Fruit fly (Drosophila melanogaster) whole organism, embryonic: Measurements from ENCODE around the gene Reepl1.

Experiments used
- Atf-2 ChIP-seq: fragments of 200-800 bp; sonication (Bioruptor generic); optimal IDR thresholded peaks from 2 replicates; lab custom pipeline; 2016; ENCODE audit warnings: missing biosample characterization, missing genetic modification characterization
- Atf6 ChIP-seq: fragments of 200-800 bp; sonication (Bioruptor generic); IDR thresholded peaks from 2 replicates; pipeline ENCODE4 v1.3.6; 2022; ENCODE audit warnings: missing biosample characterization, missing genetic modification characterization
- CG10565 ChIP-seq: fragments of 200-800 bp; sonication (Bioruptor generic); optimal IDR thresholded peaks from 3 replicates; lab custom pipeline; 2016; ENCODE audit warnings: missing biosample characterization, mild to moderate bottlenecking, missing genetic modification characterization
- CG10959 ChIP-seq: fragments of 200-800 bp; sonication (Bioruptor generic); IDR thresholded peaks from 2 replicates; pipeline ENCODE4 v1.3.6; 2022; ENCODE audit warnings: missing biosample characterization, missing genetic modification characterization
- CG11398 ChIP-seq: fragments of 200-800 bp; sonication (Bioruptor generic); optimal IDR thresholded peaks from 2 replicates; lab custom pipeline; 2016; ENCODE audit warnings: missing biosample characterization, missing genetic modification characterization
- CG11560 ChIP-seq: fragments of 200-800 bp; sonication (Bioruptor generic); IDR thresholded peaks from 3 replicates; pipeline ENCODE4 v1.3.6; 2022; ENCODE audit warnings: missing biosample characterization, missing genetic modification characterization
- CG13424 ChIP-seq: fragments of 200-800 bp; sonication (Bioruptor generic); optimal IDR thresholded peaks from 2 replicates; lab custom pipeline; 2019; ENCODE audit warnings: missing biosample characterization, mild to moderate bottlenecking, missing genetic modification characterization, moderate library complexity
- CG14710 ChIP-seq: fragments of 200-800 bp; sonication (Bioruptor generic); optimal IDR thresholded peaks from 3 replicates; lab custom pipeline; 2019; ENCODE audit warnings: missing biosample characterization, mild to moderate bottlenecking, missing genetic modification characterization, moderate library complexity
- CG17802 ChIP-seq: fragments of 200-800 bp; sonication (Bioruptor generic); optimal IDR thresholded peaks from 2 replicates; lab custom pipeline; 2018; ENCODE audit warnings: missing biosample characterization, mild to moderate bottlenecking, missing genetic modification characterization, moderate library complexity
- CG18599 ChIP-seq: fragments of 200-800 bp; sonication (Bioruptor generic); optimal IDR thresholded peaks from 3 replicates; lab custom pipeline; 2017; ENCODE audit warnings: missing biosample characterization, missing genetic modification characterization, mild to moderate bottlenecking, moderate library complexity, missing genetic modification reagents
- CG2120 ChIP-seq: fragments of 200-800 bp; sonication (Bioruptor generic); optimal IDR thresholded peaks from 3 replicates; lab custom pipeline; 2016; ENCODE audit warnings: missing biosample characterization, missing genetic modification characterization
- CG30403 ChIP-seq: fragments of 200-800 bp; sonication (Bioruptor generic); optimal IDR thresholded peaks from 3 replicates; lab custom pipeline; 2016; ENCODE audit warnings: missing biosample characterization, missing genetic modification characterization
- CG3163 ChIP-seq: fragments of 200-800 bp; sonication (Bioruptor generic); optimal IDR thresholded peaks from 3 replicates; lab custom pipeline; 2016; ENCODE audit warnings: missing biosample characterization, missing genetic modification characterization
- CG34224 ChIP-seq: fragments of 200-800 bp; sonication (Bioruptor generic); IDR thresholded peaks from 3 replicates; pipeline ENCODE4 v1.3.6; 2022; ENCODE audit warnings: missing biosample characterization, missing genetic modification characterization; ENCODE audit not compliant: partially characterized antibody
- CG4820 ChIP-seq: fragments of 200-800 bp; sonication (Bioruptor generic); optimal IDR thresholded peaks from 3 replicates; lab custom pipeline; 2016; ENCODE audit warnings: missing biosample characterization, missing genetic modification characterization
- CG7271 ChIP-seq: fragments of 200-800 bp; sonication (Bioruptor generic); optimal IDR thresholded peaks from 2 replicates; lab custom pipeline; 2018; ENCODE audit warnings: missing biosample characterization, mild to moderate bottlenecking, missing genetic modification characterization, moderate library complexity
- CG8089 ChIP-seq: fragments of 200-800 bp; sonication (Bioruptor generic); optimal IDR thresholded peaks from 3 replicates; lab custom pipeline; 2016; ENCODE audit warnings: missing biosample characterization, missing genetic modification characterization
- D ChIP-seq, 2 experiments: fragments of 200-800 bp in 1 of 2; fragments of >200 bp in 1 of 2; sonication (Bioruptor generic) in 1 of 2; optimal IDR thresholded peaks; 2 replicates in 1 of 2; 3 replicates in 1 of 2; lab custom pipeline; 2017; ENCODE audit warnings: mild to moderate bottlenecking in 1 of 2, missing biosample characterization in 1 of 2, missing genetic modification characterization in 1 of 2, missing genetic modification reagents in 1 of 2
- Dip2 ChIP-seq: fragments of 200-800 bp; sonication (Bioruptor generic); IDR thresholded peaks from 2 replicates; pipeline ENCODE4 v1.3.6; 2022; ENCODE audit warnings: missing biosample characterization, missing genetic modification characterization
- Fer3 ChIP-seq: fragments of 200-800 bp; sonication (Bioruptor generic); optimal IDR thresholded peaks from 2 replicates; lab custom pipeline; 2018; ENCODE audit warnings: missing biosample characterization, mild to moderate bottlenecking, missing genetic modification characterization, moderate library complexity
- Gsc ChIP-seq: fragments of 200-800 bp; sonication (Bioruptor generic); IDR thresholded peaks from 2 replicates; pipeline ENCODE4 v1.3.6; 2022; ENCODE audit warnings: missing biosample characterization, missing genetic modification characterization
- Hand ChIP-seq: fragments of 200-800 bp; sonication (Bioruptor generic); optimal IDR thresholded peaks from 2 replicates; lab custom pipeline; 2017; ENCODE audit warnings: mild to moderate bottlenecking, missing biosample characterization, missing genetic modification reagents, missing genetic modification characterization
- Hey ChIP-seq: fragments of 200-800 bp; sonication (Bioruptor generic); optimal IDR thresholded peaks from 3 replicates; lab custom pipeline; 2018; ENCODE audit warnings: missing biosample characterization, mild to moderate bottlenecking, missing genetic modification characterization
- Hr39 ChIP-seq: fragments of >200 bp; optimal IDR thresholded peaks from 2 replicates; lab custom pipeline; 2017
- Mad ChIP-seq: fragments of 200-800 bp; sonication (Bioruptor generic); optimal IDR thresholded peaks from 2 replicates; lab custom pipeline; 2016; ENCODE audit warnings: missing biosample characterization, missing genetic modification characterization
- Med ChIP-seq: fragments of 200-800 bp; sonication (Bioruptor generic); peaks from one replicate; lab custom pipeline; 2016; ENCODE audit warnings: missing biosample characterization, missing genetic modification characterization, mild to moderate bottlenecking, inconsistent platforms, moderate library complexity
- Meics ChIP-seq: fragments of 200-800 bp; sonication (Bioruptor generic); optimal IDR thresholded peaks from 2 replicates; lab custom pipeline; 2017; ENCODE audit warnings: missing biosample characterization, mild to moderate bottlenecking, missing genetic modification characterization
- NFAT ChIP-seq: fragments of 200-800 bp; sonication (Bioruptor generic); IDR thresholded peaks from 2 replicates; pipeline ENCODE4 v1.3.6; 2022; ENCODE audit warnings: missing biosample characterization, missing genetic modification characterization
- Nf-YC ChIP-seq: fragments of 200-800 bp; optimal IDR thresholded peaks from 3 replicates; lab custom pipeline; 2019; ENCODE audit warnings: missing biosample characterization, mild to moderate bottlenecking, missing genetic modification characterization, moderate library complexity
- Ravus ChIP-seq: fragments of 200-800 bp; sonication (Bioruptor generic); IDR thresholded peaks from 2 replicates; pipeline ENCODE4 v1.3.6; 2022; ENCODE audit warnings: missing biosample characterization, missing genetic modification characterization
- Sin3A ChIP-seq: fragments of >200 bp; optimal IDR thresholded peaks from 2 replicates; lab custom pipeline; 2018
- Sry-β ChIP-seq: fragments of 200-800 bp; sonication (Bioruptor generic); optimal IDR thresholded peaks from 2 replicates; lab custom pipeline; 2018; ENCODE audit warnings: missing biosample characterization, mild to moderate bottlenecking, missing genetic modification characterization, moderate library complexity
- Tbp ChIP-seq: fragments of >200 bp; optimal IDR thresholded peaks from 2 replicates; lab custom pipeline; 2018; ENCODE audit warnings: missing biosample characterization, missing genetic modification characterization
- bowl ChIP-seq: fragments of 200-800 bp; sonication (Bioruptor generic); IDR thresholded peaks from 2 replicates; pipeline ENCODE4 v1.3.6; 2022; ENCODE audit warnings: missing biosample characterization, missing genetic modification characterization
- bsh ChIP-seq, 2 experiments: fragments of 200-800 bp; sonication (Bioruptor generic); optimal IDR thresholded peaks; 2 replicates each; lab custom pipeline; 2017 to 2018; ENCODE audit warnings: mild to moderate bottlenecking in 2 of 2, missing biosample characterization in 2 of 2, missing genetic modification characterization in 2 of 2, moderate library complexity in 1 of 2
- chm ChIP-seq: fragments of 200-800 bp; sonication (Bioruptor generic); IDR thresholded peaks from 2 replicates; pipeline ENCODE4 v1.3.6; 2022; ENCODE audit warnings: missing biosample characterization, missing genetic modification characterization
- dmrt11E ChIP-seq: fragments of 200-800 bp; sonication (Bioruptor generic); optimal IDR thresholded peaks from 3 replicates; lab custom pipeline; 2018; ENCODE audit warnings: missing biosample characterization, mild to moderate bottlenecking, missing genetic modification characterization, moderate library complexity
- fu2 ChIP-seq: fragments of 200-800 bp; sonication (Bioruptor generic); optimal IDR thresholded peaks from 2 replicates; lab custom pipeline; 2016; ENCODE audit warnings: missing biosample characterization, missing genetic modification characterization
- jigr1 ChIP-seq: fragments of 200-800 bp; sonication (Bioruptor generic); IDR thresholded peaks from 3 replicates; pipeline ENCODE4 v1.3.6; 2022; ENCODE audit warnings: missing biosample characterization, missing genetic modification characterization
- lilli ChIP-seq: fragments of 200-800 bp; sonication (Bioruptor generic); optimal IDR thresholded peaks from 3 replicates; lab custom pipeline; 2016; ENCODE audit warnings: missing biosample characterization, missing genetic modification characterization
- mld ChIP-seq: fragments of 200-800 bp; sonication (Bioruptor generic); IDR thresholded peaks from 3 replicates; pipeline ENCODE4 v1.3.6; 2022; ENCODE audit warnings: missing biosample characterization, missing genetic modification characterization; ENCODE audit not compliant: partially characterized antibody
- nerfin-2 ChIP-seq: fragments of 200-800 bp; sonication (Bioruptor generic); IDR thresholded peaks from 2 replicates; pipeline ENCODE4 v1.3.6; 2022; ENCODE audit warnings: missing biosample characterization, missing genetic modification characterization; ENCODE audit not compliant: partially characterized antibody
- pb ChIP-seq: fragments of 200-800 bp; sonication (Bioruptor generic); optimal IDR thresholded peaks from 3 replicates; lab custom pipeline; 2016; ENCODE audit warnings: missing biosample characterization, missing genetic modification characterization
- repo ChIP-seq: fragments of 200-800 bp; sonication (Bioruptor generic); optimal IDR thresholded peaks from 2 replicates; lab custom pipeline; 2016; ENCODE audit warnings: missing biosample characterization, missing genetic modification characterization
- tin ChIP-seq: fragments of 200-800 bp; sonication (Bioruptor generic); optimal IDR thresholded peaks from 3 replicates; lab custom pipeline; 2016; ENCODE audit warnings: missing biosample characterization, missing genetic modification characterization
- trh ChIP-seq: fragments of 200-800 bp; sonication (Bioruptor generic); optimal IDR thresholded peaks from 2 replicates; lab custom pipeline; 2016; ENCODE audit warnings: missing biosample characterization, missing genetic modification characterization
- unpg ChIP-seq: fragments of 200-800 bp; sonication (Bioruptor generic); optimal IDR thresholded peaks from 3 replicates; lab custom pipeline; 2018; ENCODE audit warnings: missing biosample characterization, mild to moderate bottlenecking, missing genetic modification characterization, moderate library complexity
- vfl ChIP-seq: fragments of 200-800 bp; sonication (Bioruptor generic); optimal IDR thresholded peaks from 2 replicates; lab custom pipeline; 2016; ENCODE audit warnings: missing biosample characterization, missing genetic modification characterization
- yki ChIP-seq: fragments of >200 bp; optimal IDR thresholded peaks from 3 replicates; lab custom pipeline; 2018
- zen2 ChIP-seq: fragments of 200-800 bp; sonication (Bioruptor generic); IDR thresholded peaks from 3 replicates; pipeline ENCODE4 v1.3.6; 2022; ENCODE audit warnings: missing biosample characterization, missing genetic modification characterization; ENCODE audit not compliant: partially characterized antibody

Reepl1 gene

DNA sequence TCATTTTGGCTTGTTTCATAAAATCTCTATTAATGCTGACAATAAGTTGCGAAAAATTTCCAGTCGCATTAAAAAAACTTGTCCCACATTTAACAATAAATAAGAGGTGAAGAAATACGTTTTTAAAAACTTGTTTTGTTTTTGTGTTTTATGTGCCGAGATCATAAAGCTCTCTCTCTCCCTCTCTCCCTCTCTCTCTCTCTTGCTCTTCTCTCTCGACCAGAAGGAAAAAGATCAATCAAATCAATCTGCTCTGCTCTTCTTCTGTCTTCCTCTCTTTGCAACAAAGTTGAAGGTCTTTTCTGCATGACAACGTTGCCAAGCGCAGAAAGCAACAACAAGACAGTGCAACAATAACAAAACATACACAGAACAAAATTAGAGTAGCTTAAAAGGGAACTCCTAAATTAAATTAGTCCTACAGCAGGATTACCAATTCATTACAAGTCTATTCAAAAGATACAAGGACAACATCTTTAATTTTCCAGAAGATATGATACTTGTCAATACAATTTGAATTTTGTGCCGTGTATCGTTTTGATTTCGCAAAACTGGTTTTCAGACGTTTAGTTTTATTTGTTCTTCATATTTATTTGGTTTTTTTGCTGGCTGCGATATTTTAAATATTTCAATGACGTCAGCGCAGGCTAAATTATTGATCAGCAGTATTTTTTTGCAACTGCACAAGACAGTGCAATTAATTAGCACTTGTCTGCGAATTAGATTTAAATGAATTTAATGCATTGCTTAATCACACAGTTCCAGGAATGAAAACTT lies 50.3 kb downstream of the Reepl1 start (continued):
- no peak; the same call in 1 of the 2 replicates for TF ChIP-seq chm (GFP tag; lab: Robert Waterston, UW)
- TF ChIP-seq vfl (GFP tag; lab: Kevin White, UChicago), result peak; percentile 57
- peak; percentile 77 for TF ChIP-seq unpg (GFP tag; lab: Kevin White, UChicago)
- TF ChIP-seq Sin3A (lab: Kevin White, UChicago), result no peak
- peak; percentile 72 for TF ChIP-seq CG18599
- peak; percentile 83 for TF ChIP-seq Atf6 (GFP tag; lab: Robert Waterston, UW)
- TF ChIP-seq D (optimal IDR thresholded peaks at IDR 0.05; lab: Kevin White, UChicago), result no peak
- no peak for TF ChIP-seq D (GFP tag; optimal IDR thresholded peaks at IDR 0.05; lab: Kevin White, UChicago)
- no peak for TF ChIP-seq Tbp (GFP tag; lab: Kevin White, UChicago)
- peak; percentile 80 for TF ChIP-seq Meics
- peak; percentile 79 for TF ChIP-seq Fer3 (tag; lab: Kevin White, UChicago)
- TF ChIP-seq CG4820 (GFP tag; lab: Kevin White, UChicago), result peak; percentile 55
- peak; percentile 22 for TF ChIP-seq dmrt11E (tag; lab: Kevin White, UChicago)
- no peak for TF ChIP-seq jigr1 (GFP tag; lab: Robert Waterston, UW)
- peak; percentile 43 for TF ChIP-seq repo (GFP tag; lab: Kevin White, UChicago)
- TF ChIP-seq Ravus (GFP tag; lab: Robert Waterston, UW), result no peak; the same call in 1 of the 2 replicates
- TF ChIP-seq CG11398, result peak; percentile 54
- TF ChIP-seq NFAT (GFP tag; lab: Robert Waterston, UW), result peak; percentile 82
- peak; percentile 71 for TF ChIP-seq CG8089 (GFP tag; lab: Kevin White, UChicago)
- peak; percentile 63 to 93 for TF ChIP-seq bsh (GFP tag; optimal IDR thresholded peaks at IDR 0.05; lab: Kevin White, UChicago)
- peak; percentile 22 for TF ChIP-seq Hand (GFP tag; lab: Kevin White, UChicago)
- peak; percentile 58 for TF ChIP-seq Atf-2
- TF ChIP-seq CG34224 (GFP tag; lab: Robert Waterston, UW), result no peak
- TF ChIP-seq Hey, result no peak
- no peak for TF ChIP-seq Dip2 (GFP tag; lab: Robert Waterston, UW)
- TF ChIP-seq zen2 (GFP tag; lab: Robert Waterston, UW), result no peak
- TF ChIP-seq CG10565 (GFP tag; lab: Kevin White, UChicago), result no peak
- no peak for TF ChIP-seq Sry-β
- TF ChIP-seq CG14710 (tag; lab: Kevin White, UChicago), result peak; percentile 2
- peak; percentile 64; the same call in 1 of the 2 replicates for TF ChIP-seq bowl (GFP tag; lab: Robert Waterston, UW)
- no peak for TF ChIP-seq yki
- peak; percentile 81 for TF ChIP-seq CG2120 (GFP tag; lab: Kevin White, UChicago)
- TF ChIP-seq Hr39, result no peak
- TF ChIP-seq pb (GFP tag; lab: Kevin White, UChicago), result peak; percentile 77
- TF ChIP-seq Med (GFP tag; lab: Kevin White, UChicago), result peak; percentile 97
- TF ChIP-seq nerfin-2 (GFP tag; lab: Robert Waterston, UW), result no peak
- TF ChIP-seq tin (GFP tag; lab: Kevin White, UChicago), result peak; percentile 68
- peak; percentile 78 for TF ChIP-seq lilli (GFP tag; lab: Kevin White, UChicago)
- peak; percentile 59 for TF ChIP-seq CG3163 (GFP tag; lab: Kevin White, UChicago)
- peak; percentile 82 for TF ChIP-seq CG13424
- no peak for TF ChIP-seq CG11560 (tag; lab: Robert Waterston, UW)
- no peak for TF ChIP-seq mld (GFP tag; lab: Robert Waterston, UW)
- no peak for TF ChIP-seq CG17802 (tag; lab: Kevin White, UChicago)
- no peak for TF ChIP-seq CG7271 (tag; lab: Kevin White, UChicago)
- peak; percentile 79 for TF ChIP-seq CG30403 (GFP tag; lab: Kevin White, UChicago)
- peak; percentile 46 for TF ChIP-seq trh (GFP tag; lab: Kevin White, UChicago)
- TF ChIP-seq Nf-YC (tag; lab: Kevin White, UChicago), result peak; percentile 58
- TF ChIP-seq fu2 (GFP tag; lab: Kevin White, UChicago), result peak; percentile 61
- peak; percentile 53 for TF ChIP-seq Mad
- no peak for TF ChIP-seq Gsc
- TF ChIP-seq CG10959 (GFP tag; lab: Robert Waterston, UW), result peak; percentile 22; the same call in 1 of the 2 replicates
